Fruit fly (Drosophila melanogaster) whole organism: ENCODE measurements around the gene CG1273.

ENCODE experiments used
- CG8478 ChIP-seq: fragments of >200 bp; optimal IDR thresholded peaks from 2 replicates; lab custom pipeline; 2018; ENCODE audit warnings: inconsistent platforms
- EcR ChIP-seq, 2 experiments: fragments of >200 bp; optimal IDR thresholded peaks; 2 replicates each; lab custom pipeline; 2017; ENCODE audit warnings: missing biosample characterization in 2 of 2, missing genetic modification characterization in 2 of 2, missing genetic modification reagents in 2 of 2
- pan ChIP-seq: fragments of >200 bp; optimal IDR thresholded peaks from 2 replicates; lab custom pipeline; 2017
- psq ChIP-seq: fragments of >200 bp; optimal IDR thresholded peaks from 2 replicates; lab custom pipeline; 2017

DNA sequence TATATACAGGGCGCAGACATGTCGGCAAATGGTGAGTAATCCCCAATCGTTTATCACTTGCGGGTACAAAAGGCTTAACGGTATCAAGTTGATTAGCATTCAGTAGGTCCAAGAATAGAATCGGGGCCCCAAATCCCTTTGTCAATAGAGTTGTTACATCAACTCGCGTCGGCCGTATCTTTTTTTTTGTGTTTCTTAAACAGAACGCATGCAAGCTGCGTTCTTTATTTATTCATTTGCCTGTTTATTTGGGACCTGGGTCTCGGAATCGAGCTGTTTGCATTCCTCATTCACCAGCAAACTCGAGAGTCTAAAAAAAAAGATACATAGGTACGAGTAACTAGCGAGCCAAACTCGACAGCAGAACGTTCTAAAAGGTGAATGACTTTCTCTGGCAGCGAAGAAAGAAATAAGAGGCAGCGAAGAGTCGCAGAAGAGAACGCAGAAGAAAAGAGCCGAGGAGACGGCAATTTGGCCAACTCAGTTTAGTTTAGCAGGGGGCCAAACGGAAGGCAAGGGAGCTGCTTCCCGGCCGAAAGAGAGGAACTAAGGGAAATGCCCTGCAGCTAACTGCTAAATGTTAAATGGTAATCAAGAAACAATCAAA, 8.8 kb downstream of the CG1273 start:
- no peak for TF ChIP-seq psq (lab: Kevin White, UChicago)
- no peak for TF ChIP-seq pan (lab: Kevin White, UChicago)
- no peak for TF ChIP-seq CG8478 (lab: Kevin White, UChicago)
- TF ChIP-seq EcR (GFP tag; optimal IDR thresholded peaks at IDR 0.05; lab: Kevin White, UChicago), result peak; percentile 13 to 89
